Fruit fly (Drosophila melanogaster) whole organism, adult: ENCODE results near the gene TwdlE.

ENCODE experiments used
- CG1620 ChIP-seq: fragments of 200-800 bp; sonication (Bioruptor generic); optimal IDR thresholded peaks from 2 replicates; lab custom pipeline; 2016; ENCODE audit warnings: missing biosample characterization, missing genetic modification characterization
- CG7101 ChIP-seq: fragments of 200-800 bp; sonication (Bioruptor generic); optimal IDR thresholded peaks from 2 replicates; lab custom pipeline; 2018; ENCODE audit warnings: missing biosample characterization, mild to moderate bottlenecking, missing genetic modification characterization, moderate library complexity
- Crg-1 ChIP-seq: fragments of 200-800 bp; sonication (Bioruptor generic); optimal IDR thresholded peaks from 2 replicates; lab custom pipeline; 2016; ENCODE audit warnings: missing biosample characterization, missing genetic modification characterization
- Hr96 ChIP-seq: fragments of 200-800 bp; sonication (Bioruptor generic); optimal IDR thresholded peaks from 2 replicates; lab custom pipeline; 2016; ENCODE audit warnings: missing biosample characterization, missing genetic modification characterization
- bab1 ChIP-seq: fragments of 200-800 bp; sonication (Bioruptor generic); optimal IDR thresholded peaks from 3 replicates; lab custom pipeline; 2019; ENCODE audit warnings: missing biosample characterization, mild to moderate bottlenecking, missing genetic modification characterization, moderate library complexity
- toe ChIP-seq: fragments of 200-800 bp; sonication (Bioruptor generic); optimal IDR thresholded peaks from 2 replicates; lab custom pipeline; 2016; ENCODE audit warnings: missing biosample characterization, missing genetic modification characterization

DNA sequence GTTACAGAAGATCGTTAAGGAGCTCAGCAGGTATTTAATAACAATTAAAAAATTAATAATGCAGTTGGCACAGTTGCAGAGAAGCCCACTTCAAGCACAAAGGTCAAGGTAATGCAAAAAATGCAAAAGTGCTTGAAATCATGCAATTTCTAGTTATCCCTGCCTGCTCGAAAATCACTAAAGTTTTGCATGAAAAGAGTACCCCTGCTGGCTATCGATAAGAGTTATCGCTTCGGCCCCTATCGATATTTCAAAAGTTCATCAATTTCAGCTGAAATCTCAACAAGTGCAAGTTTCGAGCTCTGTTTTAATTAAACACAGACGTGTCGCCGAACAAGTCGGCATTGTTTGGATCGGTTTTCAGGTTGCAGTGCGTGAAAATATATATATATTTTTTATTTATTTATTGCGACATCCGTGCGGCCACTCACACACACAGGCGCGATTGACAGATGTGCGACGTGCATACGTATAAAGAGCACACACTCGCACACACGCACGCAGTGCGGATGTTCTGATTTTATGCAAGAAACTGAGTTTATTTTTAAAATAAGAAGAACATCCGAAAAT lies 39.3 kb downstream of the TwdlE start:
- TF ChIP-seq CG7101 (tag; lab: Kevin White, UChicago): no peak
- peak; percentile 81 for TF ChIP-seq toe (GFP tag; lab: Kevin White, UChicago)
- peak; percentile 55 for TF ChIP-seq bab1 (GFP tag; lab: Kevin White, UChicago)
- TF ChIP-seq Crg-1 (GFP tag; lab: Kevin White, UChicago): peak; percentile 32
- peak; percentile 63 for TF ChIP-seq CG1620 (GFP tag; lab: Kevin White, UChicago)
- peak; percentile 68 for TF ChIP-seq Hr96 (GFP tag; lab: Kevin White, UChicago)
